Fruit fly (Drosophila melanogaster) whole organism, embryonic: Measurements from ENCODE around the gene CG42237.

Experiments used
- Aef1 ChIP-seq: fragments of 200-800 bp; sonication (Bioruptor generic); IDR thresholded peaks from 3 replicates; pipeline ENCODE4 v1.3.6; 2022; ENCODE audit warnings: missing biosample characterization, missing genetic modification characterization
- B-H1 ChIP-seq: fragments of 200-800 bp; sonication (Bioruptor generic); IDR thresholded peaks from 3 replicates; pipeline ENCODE4 v1.3.6; 2022; ENCODE audit warnings: missing biosample characterization, missing genetic modification characterization
- Bdp1 ChIP-seq: fragments of 200-800 bp; sonication (Bioruptor generic); optimal IDR thresholded peaks from 3 replicates; lab custom pipeline; 2016; ENCODE audit warnings: missing biosample characterization, missing genetic modification characterization
- CG10209 ChIP-seq: fragments of 200-800 bp; sonication (Bioruptor generic); optimal IDR thresholded peaks from 3 replicates; lab custom pipeline; 2017; ENCODE audit warnings: missing biosample characterization, mild to moderate bottlenecking, missing genetic modification characterization, missing genetic modification reagents
- CG10366 ChIP-seq: fragments of 200-800 bp; sonication (Bioruptor generic); IDR thresholded peaks from 2 replicates; pipeline ENCODE4 v1.3.6; 2022; ENCODE audit warnings: missing biosample characterization, missing genetic modification characterization
- CG11093 ChIP-seq: fragments of 200-800 bp; sonication (Bioruptor generic); IDR thresholded peaks from 3 replicates; pipeline ENCODE4 v1.3.6; 2022; ENCODE audit warnings: missing biosample characterization, missing genetic modification characterization
- CG11456 ChIP-seq: fragments of 200-800 bp; sonication (Bioruptor generic); IDR thresholded peaks from 3 replicates; pipeline ENCODE4 v1.3.6; 2022; ENCODE audit warnings: missing biosample characterization, missing genetic modification characterization
- CG11696 ChIP-seq: fragments of 200-800 bp; sonication (Bioruptor generic); IDR thresholded peaks from 2 replicates; pipeline ENCODE4 v1.3.6; 2022; ENCODE audit warnings: missing biosample characterization, missing genetic modification characterization
- CG13287 ChIP-seq: fragments of 200-800 bp; sonication (Bioruptor generic); IDR thresholded peaks from 2 replicates; pipeline ENCODE4 v1.3.6; 2022; ENCODE audit warnings: missing biosample characterization, missing genetic modification characterization; ENCODE audit not compliant: partially characterized antibody
- CG18476 ChIP-seq: fragments of 200-800 bp; sonication (Bioruptor generic); optimal IDR thresholded peaks from 2 replicates; lab custom pipeline; 2016; ENCODE audit warnings: missing biosample characterization, mild to moderate bottlenecking, missing genetic modification characterization
- CG31224 ChIP-seq: fragments of 200-800 bp; sonication (Bioruptor generic); IDR thresholded peaks from 2 replicates; pipeline ENCODE4 v1.3.6; 2022; ENCODE audit warnings: missing biosample characterization, missing genetic modification characterization
- CG32767 ChIP-seq: fragments of 200-800 bp; sonication (Bioruptor generic); IDR thresholded peaks from 2 replicates; pipeline ENCODE4 v1.3.6; 2022; ENCODE audit warnings: missing biosample characterization, missing genetic modification characterization
- CG3726 ChIP-seq: fragments of 200-800 bp; sonication (Bioruptor generic); IDR thresholded peaks from 3 replicates; pipeline ENCODE4, ENCODE4 v1.3.6; 2022; ENCODE audit warnings: missing biosample characterization, missing genetic modification characterization
- CG3838 ChIP-seq: fragments of 200-800 bp; sonication (Bioruptor generic); optimal IDR thresholded peaks from 3 replicates; lab custom pipeline; 2016; ENCODE audit warnings: missing biosample characterization, missing genetic modification characterization
- CG7271 ChIP-seq: fragments of 200-800 bp; sonication (Bioruptor generic); optimal IDR thresholded peaks from 2 replicates; lab custom pipeline; 2018; ENCODE audit warnings: missing biosample characterization, mild to moderate bottlenecking, missing genetic modification characterization, moderate library complexity
- CG7963 ChIP-seq: fragments of 200-800 bp; sonication (Bioruptor generic); IDR thresholded peaks from 3 replicates; pipeline ENCODE4 v1.3.6; 2022; ENCODE audit warnings: missing biosample characterization, missing genetic modification characterization; ENCODE audit not compliant: partially characterized antibody
- CG7987 ChIP-seq: fragments of 200-800 bp; sonication (Bioruptor generic); optimal IDR thresholded peaks from 2 replicates; lab custom pipeline; 2018; ENCODE audit warnings: missing biosample characterization, mild to moderate bottlenecking, missing genetic modification characterization, moderate library complexity
- CG8388 ChIP-seq: fragments of 200-800 bp; sonication (Bioruptor generic); optimal IDR thresholded peaks from 2 replicates; lab custom pipeline; 2019; ENCODE audit warnings: missing biosample characterization, mild to moderate bottlenecking, missing genetic modification characterization, moderate library complexity
- Deaf1 ChIP-seq: fragments of 200-800 bp; optimal IDR thresholded peaks from 3 replicates; lab custom pipeline; 2019; ENCODE audit warnings: missing biosample characterization, mild to moderate bottlenecking, missing genetic modification characterization, moderate library complexity
- Dfd ChIP-seq, 2 experiments: fragments of >200 bp; optimal IDR thresholded peaks; 2 replicates each; lab custom pipeline; 2017; ENCODE audit warnings: missing biosample characterization in 2 of 2, missing genetic modification characterization in 2 of 2
- Elba2 ChIP-seq: fragments of 200-800 bp; sonication (Bioruptor generic); optimal IDR thresholded peaks from 3 replicates; lab custom pipeline; 2016; ENCODE audit warnings: missing biosample characterization, missing genetic modification characterization
- Ets65A ChIP-seq: fragments of 200-800 bp; sonication (Bioruptor generic); peaks from one replicate; lab custom pipeline; 2016; ENCODE audit warnings: missing biosample characterization, missing genetic modification characterization
- Hand ChIP-seq: fragments of 200-800 bp; sonication (Bioruptor generic); optimal IDR thresholded peaks from 2 replicates; lab custom pipeline; 2017; ENCODE audit warnings: mild to moderate bottlenecking, missing biosample characterization, missing genetic modification reagents, missing genetic modification characterization
- Mrtf ChIP-seq: fragments of 200-800 bp; sonication (Bioruptor generic); IDR thresholded peaks from 3 replicates; pipeline ENCODE4 v1.3.6; 2022; ENCODE audit warnings: missing biosample characterization, missing genetic modification characterization
- Nf-YB ChIP-seq: fragments of 200-800 bp; sonication (Bioruptor generic); optimal IDR thresholded peaks from 3 replicates; lab custom pipeline; 2019; ENCODE audit warnings: missing biosample characterization, mild to moderate bottlenecking, missing genetic modification characterization, moderate library complexity
- Ravus ChIP-seq: fragments of 200-800 bp; sonication (Bioruptor generic); IDR thresholded peaks from 2 replicates; pipeline ENCODE4 v1.3.6; 2022; ENCODE audit warnings: missing biosample characterization, missing genetic modification characterization
- Scr ChIP-seq: fragments of 200-800 bp; sonication (Bioruptor generic); IDR thresholded peaks from 2 replicates; pipeline ENCODE4 v1.3.6; 2022; ENCODE audit warnings: missing biosample characterization, missing genetic modification characterization; ENCODE audit not compliant: partially characterized antibody
- Sry-δ ChIP-seq: fragments of 200-800 bp; sonication (Bioruptor generic); optimal IDR thresholded peaks from 2 replicates; lab custom pipeline; 2016; ENCODE audit warnings: missing biosample characterization, missing genetic modification characterization
- Taf1 ChIP-seq: fragments of 200-800 bp; sonication (Bioruptor generic); IDR thresholded peaks from 2 replicates; pipeline ENCODE4 v1.3.6; 2022; ENCODE audit warnings: missing biosample characterization, missing genetic modification characterization
- ac ChIP-seq: fragments of 200-800 bp; sonication (Bioruptor generic); optimal IDR thresholded peaks from 3 replicates; lab custom pipeline; 2017; ENCODE audit warnings: missing biosample characterization, mild to moderate bottlenecking, missing genetic modification characterization
- ase ChIP-seq: fragments of 200-800 bp; sonication (Bioruptor generic); IDR thresholded peaks from 3 replicates; pipeline ENCODE4 v1.3.6; 2022; ENCODE audit warnings: missing biosample characterization, missing genetic modification characterization
- cad ChIP-seq: fragments of >200 bp; optimal IDR thresholded peaks from 2 replicates; lab custom pipeline; 2017; ENCODE audit warnings: missing biosample characterization, missing genetic modification characterization
- cas ChIP-seq: fragments of 200-800 bp; sonication (Bioruptor generic); IDR thresholded peaks from 2 replicates; pipeline ENCODE4 v1.3.6; 2022; ENCODE audit warnings: missing biosample characterization, missing genetic modification characterization
- chif ChIP-seq, 2 experiments: fragments of 200-800 bp; sonication (Bioruptor generic); optimal IDR thresholded peaks; 3 replicates each; lab custom pipeline; 2016; ENCODE audit warnings: missing biosample characterization in 2 of 2, missing genetic modification characterization in 2 of 2
- da ChIP-seq: fragments of 200-800 bp; sonication (Bioruptor generic); optimal IDR thresholded peaks from 2 replicates; lab custom pipeline; 2016; ENCODE audit warnings: missing biosample characterization, missing genetic modification characterization
- exex ChIP-seq: fragments of 200-800 bp; sonication (Bioruptor generic); optimal IDR thresholded peaks from 4 replicates; lab custom pipeline; 2018; ENCODE audit warnings: missing biosample characterization, mild to moderate bottlenecking, missing genetic modification characterization, moderate library complexity
- ftz-f1 ChIP-seq: fragments of 200-800 bp; sonication (Bioruptor generic); optimal IDR thresholded peaks from 2 replicates; lab custom pipeline; 2016; ENCODE audit warnings: missing biosample characterization, missing genetic modification characterization
- gcm ChIP-seq: fragments of 200-800 bp; sonication (Bioruptor generic); optimal IDR thresholded peaks from 2 replicates; lab custom pipeline; 2019; ENCODE audit warnings: missing biosample characterization, mild to moderate bottlenecking, missing genetic modification characterization, moderate library complexity
- ham ChIP-seq: fragments of 200-800 bp; sonication (Bioruptor generic); IDR thresholded peaks from 2 replicates; pipeline ENCODE4 v1.3.6; 2022; ENCODE audit warnings: missing biosample characterization, missing genetic modification characterization
- ind ChIP-seq: fragments of 200-800 bp; sonication (Bioruptor generic); optimal IDR thresholded peaks from 3 replicates; lab custom pipeline; 2016; ENCODE audit warnings: missing biosample characterization, missing genetic modification characterization
- jigr1 ChIP-seq: fragments of 200-800 bp; sonication (Bioruptor generic); IDR thresholded peaks from 3 replicates; pipeline ENCODE4 v1.3.6; 2022; ENCODE audit warnings: missing biosample characterization, missing genetic modification characterization
- kah ChIP-seq: fragments of 200-800 bp; sonication (Bioruptor generic); optimal IDR thresholded peaks from 2 replicates; lab custom pipeline; 2018; ENCODE audit warnings: missing biosample characterization, mild to moderate bottlenecking, missing genetic modification characterization
- knrl ChIP-seq: fragments of 200-800 bp; sonication (Bioruptor generic); IDR thresholded peaks from 3 replicates; pipeline ENCODE4 v1.3.6; 2022; ENCODE audit warnings: missing biosample characterization, missing genetic modification characterization; ENCODE audit not compliant: partially characterized antibody
- nerfin-2 ChIP-seq: fragments of 200-800 bp; sonication (Bioruptor generic); IDR thresholded peaks from 2 replicates; pipeline ENCODE4 v1.3.6; 2022; ENCODE audit warnings: missing biosample characterization, missing genetic modification characterization; ENCODE audit not compliant: partially characterized antibody
- org-1 ChIP-seq: fragments of 200-800 bp; sonication (Bioruptor generic); optimal IDR thresholded peaks from 2 replicates; lab custom pipeline; 2017; ENCODE audit warnings: missing biosample characterization, missing genetic modification characterization
- slou ChIP-seq: fragments of 200-800 bp; sonication (Bioruptor generic); optimal IDR thresholded peaks from 3 replicates; lab custom pipeline; 2016; ENCODE audit warnings: missing biosample characterization, missing genetic modification characterization
- sob ChIP-seq: fragments of 200-800 bp; sonication (Bioruptor generic); IDR thresholded peaks from 2 replicates; pipeline ENCODE4 v1.3.6; 2022; ENCODE audit warnings: missing biosample characterization, missing genetic modification characterization
- tll ChIP-seq, 2 experiments: fragments of 200-800 bp in 1 of 2; fragments of >200 bp in 1 of 2; sonication (Bioruptor generic) in 1 of 2; optimal IDR thresholded peaks; 2 replicates each; lab custom pipeline; 2017 to 2019; ENCODE audit warnings: missing biosample characterization in 2 of 2, missing genetic modification characterization in 2 of 2, mild to moderate bottlenecking in 1 of 2, moderate library complexity in 1 of 2
- trem ChIP-seq: fragments of 200-800 bp; optimal IDR thresholded peaks from 3 replicates; lab custom pipeline; 2019; ENCODE audit warnings: missing biosample characterization, mild to moderate bottlenecking, missing genetic modification characterization, moderate library complexity
- yki ChIP-seq: fragments of >200 bp; optimal IDR thresholded peaks from 3 replicates; lab custom pipeline; 2018
- zfh2 ChIP-seq: fragments of 200-800 bp; sonication (Bioruptor generic); optimal IDR thresholded peaks from 2 replicates; lab custom pipeline; 2016; ENCODE audit warnings: missing biosample characterization, missing genetic modification characterization

CG42237 gene

DNA sequence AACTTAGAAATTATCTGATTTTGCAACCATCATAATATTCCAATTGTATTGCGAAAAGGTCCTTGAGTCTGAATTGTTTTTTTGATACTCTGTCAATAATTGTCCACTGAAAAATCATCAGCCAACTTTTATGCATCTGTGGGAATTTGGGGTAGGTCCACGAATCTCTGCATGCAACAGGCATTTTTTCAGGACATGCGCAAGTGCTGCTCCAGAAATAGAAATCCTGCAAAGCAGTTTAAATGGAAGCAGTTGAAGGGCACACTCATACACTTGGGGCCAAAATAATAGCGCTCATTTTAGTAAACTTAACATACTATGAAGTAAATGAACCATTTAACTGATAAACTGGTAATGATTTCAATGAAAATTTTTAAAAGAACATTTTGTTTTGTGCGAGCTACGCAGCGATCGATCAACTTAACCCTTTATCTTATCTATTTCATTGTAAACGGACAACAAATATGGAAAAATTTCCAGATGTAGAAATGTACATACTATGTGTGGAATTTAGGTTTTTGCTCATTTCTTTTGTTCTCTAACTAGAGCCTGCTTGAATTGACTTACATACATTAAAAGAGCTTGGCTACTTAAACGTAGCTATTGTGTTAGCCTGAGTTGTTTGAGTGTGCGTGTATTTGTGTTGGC is 15.4 kb downstream of the CG42237 start:
- no peak for TF ChIP-seq Scr (GFP tag; lab: Robert Waterston, UW)
- peak; percentile 97 for TF ChIP-seq Ets65A (GFP tag; lab: Kevin White, UChicago)
- TF ChIP-seq CG31224 (GFP tag; lab: Robert Waterston, UW), result no peak
- TF ChIP-seq Ravus, result no peak
- TF ChIP-seq ase, result peak; percentile 35; the same call in 1 of the 3 replicates
- no peak for TF ChIP-seq nerfin-2 (GFP tag; lab: Robert Waterston, UW)
- TF ChIP-seq da (GFP tag; lab: Kevin White, UChicago), result peak; percentile 13
- peak; percentile 55 for TF ChIP-seq kah (GFP tag; lab: Kevin White, UChicago)
- peak; percentile 62 for TF ChIP-seq CG18476
- TF ChIP-seq Taf1, result no peak
- no peak for TF ChIP-seq Mrtf (GFP tag; lab: Robert Waterston, UW)
- peak; percentile 73 for TF ChIP-seq CG8388 (GFP tag; lab: Kevin White, UChicago)
- TF ChIP-seq tll (GFP tag; optimal IDR thresholded peaks at IDR 0.05; lab: Kevin White, UChicago), result no peak
- peak; percentile 80 for TF ChIP-seq org-1
- TF ChIP-seq sob, result no peak; the same call in 1 of the 2 replicates
- peak; percentile 63 to 67 for TF ChIP-seq chif (GFP tag; optimal IDR thresholded peaks at IDR 0.05; lab: Kevin White, UChicago)
- TF ChIP-seq CG11456 (GFP tag; lab: Robert Waterston, UW), result no peak
- no peak for TF ChIP-seq CG7987 (GFP tag; lab: Kevin White, UChicago)
- TF ChIP-seq cas (GFP tag; lab: Robert Waterston, UW), result no peak
- TF ChIP-seq Dfd (GFP tag; optimal IDR thresholded peaks at IDR 0.05; lab: Kevin White, UChicago), result no peak
- TF ChIP-seq ind (GFP tag; lab: Kevin White, UChicago), result peak; percentile 57
- TF ChIP-seq Bdp1 (GFP tag; lab: Kevin White, UChicago), result peak; percentile 34
- TF ChIP-seq CG11696 (GFP tag; lab: Robert Waterston, UW), result peak; percentile 91; the same call in 1 of the 2 replicates
- TF ChIP-seq exex, result peak; percentile 57
- TF ChIP-seq yki, result no peak
- TF ChIP-seq Deaf1 (tag; lab: Kevin White, UChicago), result peak; percentile 34
- TF ChIP-seq ham (GFP tag; lab: Robert Waterston, UW), result no peak
- no peak for TF ChIP-seq cad
- no peak for TF ChIP-seq jigr1 (GFP tag; lab: Robert Waterston, UW)
- TF ChIP-seq CG3726 (GFP tag; lab: Robert Waterston, UW), result no peak
- peak; percentile 50; the same call in 1 of the 2 replicates for TF ChIP-seq CG32767 (GFP tag; lab: Robert Waterston, UW)
- no peak for TF ChIP-seq CG7963 (GFP tag; lab: Robert Waterston, UW)
- TF ChIP-seq zfh2, result peak; percentile 59
- peak; percentile 61 for TF ChIP-seq trem
- no peak for TF ChIP-seq knrl (GFP tag; lab: Robert Waterston, UW)
- TF ChIP-seq Aef1, result no peak
- no peak for TF ChIP-seq Elba2 (GFP tag; lab: Kevin White, UChicago)
- TF ChIP-seq Hand (GFP tag; lab: Kevin White, UChicago), result peak; percentile 84
- peak; percentile 2 for TF ChIP-seq Sry-δ (GFP tag; lab: Kevin White, UChicago)
- no peak for TF ChIP-seq ftz-f1 (GFP tag; lab: Kevin White, UChicago)
- no peak for TF ChIP-seq CG7271 (tag; lab: Kevin White, UChicago)
- TF ChIP-seq CG10366 (GFP tag; lab: Robert Waterston, UW), result no peak; the same call in 1 of the 2 replicates
- no peak for TF ChIP-seq CG13287
- peak; percentile 42 for TF ChIP-seq ac (GFP tag; lab: Kevin White, UChicago)
- TF ChIP-seq Nf-YB (GFP tag; lab: Kevin White, UChicago), result peak; percentile 51
- TF ChIP-seq CG3838, result no peak
- no peak for TF ChIP-seq B-H1 (GFP tag; lab: Robert Waterston, UW)
- peak; percentile 81 for TF ChIP-seq CG10209
- peak; percentile 70 for TF ChIP-seq gcm (GFP tag; lab: Kevin White, UChicago)
- TF ChIP-seq slou, result no peak
- TF ChIP-seq CG11093 (GFP tag; lab: Robert Waterston, UW), result 0 out of 3 replicates have a peak, but pooled peaks have one; percentile 41
